Worm (Caenorhabditis elegans) whole organism, young adult: ENCODE data around the gene ifas-3.

ENCODE experiments used
- C17E4.6 ChIP-seq: fragments of 200-800 bp; sonication (Bioruptor generic); IDR thresholded peaks from 2 replicates; pipeline ENCODE4 v1.3.6; 2022; ENCODE audit warnings: missing genetic modification reagents, missing genetic modification characterization, missing compliant biosample characterization
- Y79H2A.3 ChIP-seq: fragments of 200-800 bp; sonication (Bioruptor generic); conservative IDR thresholded peaks from 2 replicates; pipeline ENCODE4 v1.3.6; 2022; ENCODE audit warnings: missing genetic modification reagents, missing genetic modification characterization, missing compliant biosample characterization
- die-1 ChIP-seq: sonication (generic microtip); optimal IDR thresholded peaks from 2 replicates; lab custom pipeline; 2016; ENCODE audit warnings: missing genotype, mild to moderate bottlenecking, missing genetic modification characterization, missing compliant biosample characterization
- hrde-1 ChIP-seq: sonication (generic microtip); optimal IDR thresholded peaks from 2 replicates; lab custom pipeline; 2016; ENCODE audit warnings: missing genetic modification characterization, mild to moderate bottlenecking, missing compliant biosample characterization, moderate library complexity, missing genotype, missing genetic modification reagents, borderline replicate concordance
- mes-4 ChIP-seq: sonication (generic microtip); optimal IDR thresholded peaks from 2 replicates; lab custom pipeline; 2016; ENCODE audit warnings: missing genotype, missing genetic modification characterization, missing compliant biosample characterization
- nhr-90 ChIP-seq: sonication (generic microtip); optimal IDR thresholded peaks from 2 replicates; lab custom pipeline; 2016; ENCODE audit warnings: missing genotype, mild to moderate bottlenecking, missing genetic modification characterization, missing compliant biosample characterization
- pha-4 ChIP-seq: fragments of 150-350 bp; sonication (generic microtip); optimal IDR thresholded peaks from 2 replicates; lab custom pipeline; 2014; ENCODE audit warnings: missing biosample characterization, missing genetic modification reagents, missing genetic modification characterization
- ztf-18 ChIP-seq: sonication (generic microtip); optimal IDR thresholded peaks from 2 replicates; lab custom pipeline; 2016; ENCODE audit warnings: missing genotype, mild to moderate bottlenecking, missing genetic modification characterization, missing compliant biosample characterization

DNA sequence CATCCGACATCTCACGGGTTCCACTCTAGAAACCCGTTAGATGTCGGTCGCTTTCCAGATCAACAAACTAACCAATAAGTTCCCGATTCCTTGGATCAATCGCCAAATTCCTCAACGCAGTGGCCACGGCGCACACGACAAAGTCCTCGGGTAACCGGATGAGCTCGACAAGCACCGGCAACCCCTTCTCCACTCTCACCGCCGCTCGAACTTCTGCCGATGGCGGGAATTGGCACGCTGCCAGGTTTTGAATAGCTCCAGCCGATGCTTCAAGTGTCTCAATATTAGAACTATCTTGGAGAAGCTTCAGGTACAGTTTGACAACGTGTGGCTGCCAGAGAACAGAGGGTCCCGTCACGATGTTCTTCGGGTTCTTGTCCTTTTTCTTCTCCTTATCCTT, 49.0 kb upstream of the ifas-3 start:
- no peak for TF ChIP-seq pha-4 (tag; lab: Kevin White, UChicago)
- TF ChIP-seq hrde-1 (tag; lab: Kevin White, UChicago): no peak
- TF ChIP-seq mes-4 (tag; lab: Kevin White, UChicago): no peak
- no peak for TF ChIP-seq Y79H2A.3 (GFP tag; lab: Robert Waterston, UW)
- TF ChIP-seq nhr-90 (tag; lab: Kevin White, UChicago): no peak
- TF ChIP-seq ztf-18 (tag; lab: Kevin White, UChicago): no peak
- TF ChIP-seq die-1 (tag; lab: Kevin White, UChicago): no peak
- TF ChIP-seq C17E4.6 (GFP tag; lab: Robert Waterston, UW): no peak
